Worm (Caenorhabditis elegans): ENCODE measurements around the gene Y116F11B.14.

Gene Y116F11B.14

DNA sequence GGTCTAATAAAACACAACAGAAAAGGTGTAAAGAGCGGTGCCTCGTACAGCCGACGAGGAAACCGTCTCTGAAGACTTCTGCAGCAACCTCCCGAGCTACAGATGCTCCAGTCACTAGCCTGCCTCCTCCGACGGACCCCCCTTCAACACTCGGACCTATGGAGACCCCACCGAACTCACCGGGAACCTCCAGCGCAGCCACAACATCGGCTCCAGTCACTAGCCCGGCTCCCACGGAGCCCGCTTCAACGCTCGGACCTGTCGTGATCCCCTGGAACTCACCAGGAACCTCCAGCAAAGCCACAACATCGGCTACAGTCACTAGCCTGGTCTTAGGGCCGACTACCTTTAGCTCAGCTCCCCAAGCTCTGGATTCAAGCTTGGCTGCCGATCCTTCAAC, 39.0 kb upstream of the Y116F11B.14 start:
- TF ChIP-seq tbp1 (GFP tag; optimal IDR thresholded peaks at IDR 0.05) (no peak), egrh-3 (GFP tag; IDR thresholded peaks at IDR 0.05) (peak; percentile 81)

- TF ChIP-seq F10E7.11 (tag; optimal IDR thresholded peaks at IDR 0.05), result no peak
- no peak for TF ChIP-seq lsl-1 (GFP tag; optimal IDR thresholded peaks at IDR 0.05)
- TF ChIP-seq lsy-27 (tag; optimal IDR thresholded peaks at IDR 0.05; ENCODE audit: borderline replicate concordance, insufficient read depth), result no peak
- no peak for TF ChIP-seq F23B12.7 (tag; optimal IDR thresholded peaks at IDR 0.05; ENCODE audit: insufficient read depth)
- TF ChIP-seq ccch-3 (GFP tag; optimal IDR thresholded peaks at IDR 0.05), result no peak
These were observed 31.4 kb upstream of the Y116F11B.14 start, which contains the start of gene Y116F11B.9 for ce11 chrV:19867883-19868282. Gene Y116F11B.9 (minus strand): TSS chrV:19867983.

DNA sequence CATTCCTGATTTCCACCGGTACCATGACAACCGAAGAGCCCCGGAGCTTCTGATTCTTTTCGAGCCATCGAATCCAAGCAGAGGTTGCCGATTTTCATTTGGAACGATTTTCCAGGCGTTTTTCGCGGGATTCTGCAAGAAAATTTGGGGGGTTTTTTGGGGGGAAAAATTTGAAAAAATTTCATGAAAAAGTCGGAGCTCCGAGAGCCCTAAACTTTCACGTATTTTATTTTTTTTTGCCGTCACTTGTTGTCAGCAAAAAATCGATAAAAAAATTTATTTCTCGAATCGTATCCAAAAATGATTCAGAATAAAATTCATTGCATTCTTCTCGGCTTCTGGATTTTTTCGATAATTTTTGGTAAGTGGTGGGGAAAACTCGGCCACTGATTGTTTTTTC, 16.4 kb upstream of the Y116F11B.14 start, which contains the start of gene Y116F11B.13:
Y116F11B.13 (plus strand) TSS at position 301 of the 400 bp plus-strand sequence.
- TF ChIP-seq Y53F4B.3 (GFP tag; IDR thresholded peaks at IDR 0.05) (no peak), somi-1 (GFP tag; optimal IDR thresholded peaks at IDR 0.05) (no peak), lsy-27 (tag; optimal IDR thresholded peaks at IDR 0.05; ENCODE audit: borderline replicate concordance, insufficient read depth) (no peak), madf-8 (GFP tag; conservative IDR thresholded peaks at IDR 0.05) (no peak)

DNA sequence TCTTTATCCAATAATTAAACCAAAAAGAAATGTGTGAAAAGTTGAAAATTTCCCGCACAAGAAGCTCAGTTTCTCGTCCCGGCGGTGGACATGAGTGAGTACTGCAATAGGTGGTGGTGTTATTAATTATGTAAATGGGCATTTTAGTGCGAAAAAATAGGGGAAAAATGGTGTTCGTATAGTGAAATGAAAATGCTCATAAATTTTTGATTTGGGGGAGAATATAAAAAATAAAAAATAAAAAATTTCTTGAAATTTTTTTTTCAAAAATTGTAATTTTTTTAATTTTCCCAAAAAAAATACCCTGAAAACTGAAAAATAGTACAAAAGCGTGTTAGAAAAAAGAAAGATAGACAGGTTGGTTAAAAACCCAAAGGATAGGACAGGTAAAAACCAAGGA, 4.0 kb upstream of the Y116F11B.14 start, which contains the start of gene gly-4:
gly-4 (minus strand) TSS at position 101 of the 400 bp plus-strand sequence.
- TF ChIP-seq ceh-58 (GFP tag; IDR thresholded peaks at IDR 0.05) (no peak), fkh-3 (tag; optimal IDR thresholded peaks at IDR 0.05) (no peak), F23B12.7 (tag; optimal IDR thresholded peaks at IDR 0.05; ENCODE audit: insufficient read depth) (no peak), gei-17 (GFP tag; optimal IDR thresholded peaks at IDR 0.05) (no peak), athp-1 (tag; optimal IDR thresholded peaks at IDR 0.05) (no peak), F37B4.10 (GFP tag; IDR thresholded peaks at IDR 0.05) (no peak), hmg-20 (GFP tag; IDR thresholded peaks at IDR 0.05) (no peak), lin-54 (GFP tag; optimal IDR thresholded peaks at IDR 0.05) (no peak), ztf-18 (tag; optimal IDR thresholded peaks at IDR 0.05) (no peak), ztf-3 (GFP tag; optimal IDR thresholded peaks at IDR 0.05) (no peak), Y67H2A.10 (GFP tag; conservative IDR thresholded peaks at IDR 0.05) (no peak), ceh-40 (GFP tag; IDR thresholded peaks at IDR 0.05) (no peak), C06A6.2 (GFP tag; conservative IDR thresholded peaks at IDR 0.05) (no peak)

ce11 chrV:19897557-19897956, 1.7 kb upstream of the Y116F11B.14 start:
- TF ChIP-seq K12H6.12 (tag; optimal IDR thresholded peaks at IDR 0.05) (peak; percentile 18), cebp-1 (GFP tag; IDR thresholded peaks at IDR 0.05) (no peak), cebp-1 (tag; optimal IDR thresholded peaks at IDR 0.05) (peak; percentile 30), ztf-3 (GFP tag; optimal IDR thresholded peaks at IDR 0.05) (no peak), lin-35 (GFP tag; optimal IDR thresholded peaks at IDR 0.05) (peak in 1 of 3 experiments; percentile 25), let-607 (tag; optimal IDR thresholded peaks at IDR 0.05) (peak; percentile 29 to 63), ceh-27 (GFP tag; optimal IDR thresholded peaks at IDR 0.05) (peak; percentile 22), mes-4 (tag; optimal IDR thresholded peaks at IDR 0.05) (no peak), hmg-1.2 (GFP tag; IDR thresholded peaks at IDR 0.05) (peak; percentile 59; the same call in 1 of the 2 replicates), lag-1 (GFP tag; IDR thresholded peaks at IDR 0.05) (no peak), T26A5.8 (tag; optimal IDR thresholded peaks at IDR 0.05) (no peak)

Measured in whole organism, young adult.